Worm (Caenorhabditis elegans): ENCODE data around the gene F36H12.17.

F36H12.17 gene

DNA sequence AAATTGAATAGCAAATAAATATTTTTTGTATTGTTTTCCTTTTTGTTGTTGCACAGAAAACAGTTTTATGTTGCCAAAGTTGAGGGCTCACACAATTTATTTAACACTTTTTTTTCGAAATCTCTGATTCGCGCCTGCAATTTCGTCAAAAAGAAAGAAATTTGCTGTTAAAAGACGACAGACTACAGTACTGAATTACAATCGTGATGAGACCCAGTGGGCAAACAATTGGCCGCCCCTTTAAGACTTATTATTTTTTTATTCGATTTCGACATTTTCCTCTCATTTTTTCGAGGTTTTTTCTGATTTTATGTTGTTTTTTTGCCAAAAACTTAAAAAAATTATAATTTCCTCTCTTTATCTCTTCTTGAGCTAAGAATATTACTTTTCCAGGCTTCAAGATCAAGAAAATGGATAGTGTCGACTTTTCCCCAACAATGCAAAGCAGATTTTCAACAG, 3.5 kb downstream of the F36H12.17 start, which contains the start of gene slfl-4:
slfl-4 (plus strand) TSS at position 409 of the 459 bp plus-strand sequence.
- TF ChIP-seq lin-39 (tag; optimal IDR thresholded peaks at IDR 0.05): no peak
- no peak for TF ChIP-seq ceh-82 (tag; optimal IDR thresholded peaks at IDR 0.05)
- TF ChIP-seq F49E8.2 (tag; optimal IDR thresholded peaks at IDR 0.05; ENCODE audit: borderline replicate concordance): no peak
- TF ChIP-seq daf-12 (tag; optimal IDR thresholded peaks at IDR 0.05): no peak
- TF ChIP-seq daf-8 (GFP tag; IDR thresholded peaks at IDR 0.05): no peak
- TF ChIP-seq set-16 (GFP tag; IDR thresholded peaks at IDR 0.05): no peak
- no peak for TF ChIP-seq nhr-42 (GFP tag; IDR thresholded peaks at IDR 0.05)
- TF ChIP-seq Y5F2A.4 (GFP tag; optimal IDR thresholded peaks at IDR 0.05): no peak
- TF ChIP-seq mdl-1 (tag; optimal IDR thresholded peaks at IDR 0.05): no peak
- no peak for TF ChIP-seq nhr-48 (tag; optimal IDR thresholded peaks at IDR 0.05)
- no peak for TF ChIP-seq nhr-11 (tag; optimal IDR thresholded peaks at IDR 0.05)
- no peak for TF ChIP-seq T26A8.4 (GFP tag; IDR thresholded peaks at IDR 0.05)
- TF ChIP-seq jun-1 (tag; optimal IDR thresholded peaks at IDR 0.05): no peak

DNA sequence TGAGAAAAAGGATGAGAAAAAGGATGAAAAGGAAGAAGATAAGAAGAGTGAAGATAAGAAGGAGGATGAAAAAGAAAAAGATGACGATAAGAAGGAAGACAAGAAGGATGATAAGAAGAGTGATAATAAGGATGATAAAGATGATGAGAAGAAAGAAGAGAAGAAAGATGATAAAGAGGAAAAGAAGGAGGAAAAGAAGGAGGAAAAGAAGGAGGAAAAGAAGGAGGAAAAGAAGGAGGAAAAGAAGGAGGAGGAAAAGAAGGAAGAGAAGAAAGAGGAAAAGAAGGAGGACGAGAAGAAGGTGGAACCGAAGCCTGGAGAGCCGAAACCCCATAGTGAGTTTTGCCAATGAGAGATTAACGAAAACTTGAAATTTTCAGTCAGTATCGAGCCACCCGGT, 4.3 kb downstream of the F36H12.17 start:
- TF ChIP-seq sdz-12 (GFP tag; optimal IDR thresholded peaks at IDR 0.05) (no peak), hmg-1.1 (GFP tag; IDR thresholded peaks at IDR 0.05) (no peak), duxl-1 (tag; optimal IDR thresholded peaks at IDR 0.05; ENCODE audit: poor library complexity) (no peak), Y48G9A.11 (GFP tag; IDR thresholded peaks at IDR 0.05) (no peak), nhr-28 (tag; optimal IDR thresholded peaks at IDR 0.05) (no peak), unc-62 (GFP tag; optimal IDR thresholded peaks at IDR 0.05 in 1 of 2) (peak in 1 of 2 experiments; percentile 54), unc-62 (tag; optimal IDR thresholded peaks at IDR 0.05) (no peak), mxl-3 (GFP tag; optimal IDR thresholded peaks at IDR 0.05) (no peak), zfp-3 (GFP tag; conservative IDR thresholded peaks at IDR 0.05) (no peak), set-16 (GFP tag; IDR thresholded peaks at IDR 0.05) (peak; percentile 60; the same call in 1 of the 2 replicates)

DNA sequence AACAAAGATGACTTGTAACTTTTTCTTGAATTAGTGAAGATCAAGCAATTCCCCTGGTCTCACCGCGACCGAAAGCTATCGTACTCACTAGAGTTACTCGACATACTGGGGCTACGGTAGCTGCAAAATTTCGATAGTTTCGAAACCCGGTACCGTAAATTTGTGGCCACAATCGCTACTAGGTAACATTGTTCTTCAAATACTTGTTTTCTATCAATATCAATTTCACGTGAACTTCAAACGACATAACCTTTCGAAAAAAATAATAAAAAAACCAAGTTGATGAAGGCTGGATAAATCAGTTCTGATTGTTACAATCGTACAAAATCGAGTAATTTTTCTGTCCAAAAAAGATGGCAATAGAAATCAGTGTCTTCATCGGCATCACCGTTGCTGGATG, 5.1 kb downstream of the F36H12.17 start, which contains the start of gene F36H12.3:
F36H12.3 (plus strand) TSS at position 301 of the 400 bp plus-strand sequence.
- no peak for TF ChIP-seq nhr-102 (tag; optimal IDR thresholded peaks at IDR 0.05)
- TF ChIP-seq unc-62 (GFP tag; optimal IDR thresholded peaks at IDR 0.05 in 1 of 2): peak in 1 of 2 experiments; percentile 65
- TF ChIP-seq unc-62 (tag; optimal IDR thresholded peaks at IDR 0.05): no peak

DNA sequence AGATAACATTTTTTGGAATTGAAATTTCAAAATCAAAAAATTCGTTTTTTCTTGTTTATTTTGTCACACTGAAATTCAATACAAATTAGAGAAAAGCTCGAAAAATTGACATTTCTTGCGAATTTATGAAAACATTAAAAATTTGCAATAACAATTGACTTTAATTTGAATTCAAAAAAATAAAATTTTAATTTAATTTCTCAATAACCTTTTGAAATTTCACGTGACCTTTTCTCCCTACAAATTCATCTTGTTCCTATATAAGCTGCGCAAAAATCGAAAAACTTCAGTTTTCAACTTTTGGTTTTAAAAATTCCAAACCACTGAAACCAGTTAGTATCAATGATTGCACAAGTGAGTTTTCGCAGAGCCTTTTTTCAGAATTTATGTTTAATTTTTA, 8.8 kb downstream of the F36H12.17 start, which contains the start of gene F36H12.4:
F36H12.4 (plus strand) TSS at position 301 of the 400 bp plus-strand sequence.
- no peak for TF ChIP-seq dmd-6 (GFP tag; IDR thresholded peaks at IDR 0.05)
- no peak for TF ChIP-seq egl-43 (GFP tag; IDR thresholded peaks at IDR 0.05)
- TF ChIP-seq jun-1 (tag; optimal IDR thresholded peaks at IDR 0.05): no peak
- no peak for TF ChIP-seq ZK546.5 (tag; optimal IDR thresholded peaks at IDR 0.05)
- TF ChIP-seq nhr-6 (tag; optimal IDR thresholded peaks at IDR 0.05): no peak
- TF ChIP-seq daf-8 (GFP tag; IDR thresholded peaks at IDR 0.05): no peak
- no peak for TF ChIP-seq madf-5 (GFP tag; IDR thresholded peaks at IDR 0.05)
- TF ChIP-seq rbr-2 (tag; optimal IDR thresholded peaks at IDR 0.05): no peak

DNA sequence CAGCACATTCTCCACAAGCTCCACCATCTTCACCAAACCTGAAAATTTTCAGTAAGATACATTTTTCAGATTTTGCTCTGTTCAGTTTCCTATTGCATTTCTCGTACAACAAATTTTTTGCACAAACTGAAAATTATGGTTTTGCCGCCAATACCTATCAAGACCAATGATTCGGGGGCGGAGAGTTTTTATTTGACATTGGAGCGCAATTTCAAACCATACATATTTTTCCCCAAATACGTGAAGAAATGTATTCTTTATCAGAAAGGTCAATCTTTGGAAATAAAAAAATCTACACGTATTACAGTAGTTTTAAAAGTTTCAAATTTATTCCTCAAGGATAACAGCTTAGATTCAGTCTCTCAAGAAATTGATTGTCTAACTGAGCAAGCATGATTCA, 11.2 kb downstream of the F36H12.17 start, which contains the start of gene F36H12.5:
F36H12.5 (plus strand) TSS at position 301 of the 400 bp plus-strand sequence.
- TF ChIP-seq ceh-20 (GFP tag; IDR thresholded peaks at IDR 0.05) (no peak), gei-8 (GFP tag; optimal IDR thresholded peaks at IDR 0.05) (no peak), daf-19 (GFP tag; conservative IDR thresholded peaks at IDR 0.05) (no peak), dmd-9 (GFP tag; IDR thresholded peaks at IDR 0.05) (no peak), nhr-11 (tag; optimal IDR thresholded peaks at IDR 0.05) (no peak), ZK337.2 (GFP tag; IDR thresholded peaks at IDR 0.05) (no peak), nhr-25 (tag; optimal IDR thresholded peaks at IDR 0.05; ENCODE audit: borderline replicate concordance, insufficient read depth) (no peak), snpc-4 (tag; optimal IDR thresholded peaks at IDR 0.05) (no peak), daf-16 (GFP tag; optimal IDR thresholded peaks at IDR 0.05) (no peak), daf-16 (tag; optimal IDR thresholded peaks at IDR 0.05) (no peak), php-3 (GFP tag; IDR thresholded peaks at IDR 0.05) (no peak), mes-2 (tag; optimal IDR thresholded peaks at IDR 0.05; ENCODE audit: poor library complexity, severe bottlenecking) (no peak), pqm-1 (tag; optimal IDR thresholded peaks at IDR 0.05) (no peak), T26A8.4 (GFP tag; IDR thresholded peaks at IDR 0.05) (no peak), zfp-2 (tag; optimal IDR thresholded peaks at IDR 0.05) (no peak), dve-1 (tag; optimal IDR thresholded peaks at IDR 0.05; ENCODE audit: insufficient read depth) (no peak)

Measured in whole organism, L4 larva.